Worm (Caenorhabditis elegans): ENCODE data around the gene acr-9.

acr-9 gene

DNA sequence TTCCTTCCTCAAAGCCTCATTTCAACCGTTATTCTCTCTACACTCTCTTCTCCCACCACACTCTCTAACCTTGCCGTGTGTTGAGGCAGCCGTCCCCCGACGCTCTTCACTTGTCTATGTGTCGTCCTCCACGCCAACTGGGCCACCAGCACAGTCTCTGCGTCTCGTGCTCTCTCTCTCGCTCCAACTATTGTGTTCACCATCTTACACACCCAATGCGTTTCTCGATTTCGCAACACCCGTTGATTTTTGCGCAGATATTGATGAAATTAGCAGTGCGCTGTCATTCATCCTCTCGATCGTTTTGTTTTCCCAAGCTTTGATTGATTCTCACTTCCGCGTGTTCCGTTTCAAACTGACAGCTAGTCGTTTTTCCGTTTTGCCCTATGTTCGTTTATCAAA lies 40.4 kb upstream of the acr-9 start (continued):
- TF ChIP-seq nhr-25 (tag; optimal IDR thresholded peaks at IDR 0.05; ENCODE audit: borderline replicate concordance, insufficient read depth) (peak; percentile 7), unc-130 (GFP tag; optimal IDR thresholded peaks at IDR 0.05) (no peak), mxl-2 (GFP tag; conservative IDR thresholded peaks at IDR 0.05) (no peak), madf-5 (GFP tag; IDR thresholded peaks at IDR 0.05) (no peak), zfp-2 (tag; optimal IDR thresholded peaks at IDR 0.05) (no peak), zip-2 (tag; optimal IDR thresholded peaks at IDR 0.05) (no peak), saeg-2 (GFP tag; IDR thresholded peaks at IDR 0.05) (no peak), mdt-29 (GFP tag; IDR thresholded peaks at IDR 0.05) (no peak), F49E8.2 (tag; optimal IDR thresholded peaks at IDR 0.05; ENCODE audit: borderline replicate concordance) (no peak), ceh-28 (tag; optimal IDR thresholded peaks at IDR 0.05) (no peak), hlh-11 (tag; optimal IDR thresholded peaks at IDR 0.05) (peak; percentile 73), ztf-11 (tag; optimal IDR thresholded peaks at IDR 0.05) (no peak), spr-3 (GFP tag; optimal IDR thresholded peaks at IDR 0.05) (no peak), gei-8 (GFP tag; optimal IDR thresholded peaks at IDR 0.05) (no peak), pqm-1 (tag; optimal IDR thresholded peaks at IDR 0.05) (no peak), ama-1 (optimal IDR thresholded peaks at IDR 0.05) (no peak), daf-8 (GFP tag; IDR thresholded peaks at IDR 0.05) (no peak), zag-1 (tag; optimal IDR thresholded peaks at IDR 0.05) (peak; percentile 7), skn-1 (tag; optimal IDR thresholded peaks at IDR 0.05) (no peak), tag-97 (GFP tag; IDR thresholded peaks at IDR 0.05) (no peak), F10B5.3 (tag; optimal IDR thresholded peaks at IDR 0.05) (peak; percentile 59), mes-2 (tag; optimal IDR thresholded peaks at IDR 0.05; ENCODE audit: poor library complexity, severe bottlenecking) (peak; percentile 64), mdl-1 (tag; optimal IDR thresholded peaks at IDR 0.05) (peak in 1 of 2 experiments; percentile 68), aha-1 (tag) (peak; percentile 96), F44E2.7 (GFP tag; IDR thresholded peaks at IDR 0.05) (no peak), ceh-62 (tag; optimal IDR thresholded peaks at IDR 0.05) (no peak), hif-1 (tag; optimal IDR thresholded peaks at IDR 0.05) (peak in 1 of 2 experiments; percentile 17), nhr-42 (GFP tag; IDR thresholded peaks at IDR 0.05) (no peak), dmd-8 (GFP tag; IDR thresholded peaks at IDR 0.05) (no peak), nhr-237 (tag; optimal IDR thresholded peaks at IDR 0.05) (no peak), lim-7 (GFP tag; IDR thresholded peaks at IDR 0.05) (no peak), hmg-1.1 (GFP tag; IDR thresholded peaks at IDR 0.05) (peak; percentile 83), daf-16 (GFP tag; optimal IDR thresholded peaks at IDR 0.05) (no peak), daf-16 (tag; optimal IDR thresholded peaks at IDR 0.05) (peak; percentile 27), tra-1 (GFP tag; IDR thresholded peaks at IDR 0.05) (peak; percentile 27; the same call in 1 of the 2 replicates), Y105C5A.15 (GFP tag; IDR thresholded peaks at IDR 0.05) (no peak), ceh-44 (GFP tag; IDR thresholded peaks at IDR 0.05) (no peak), lsy-2 (tag; optimal IDR thresholded peaks at IDR 0.05) (peak in 1 of 2 experiments; percentile 43), nhr-76 (tag; optimal IDR thresholded peaks at IDR 0.05) (no peak), dve-1 (tag; optimal IDR thresholded peaks at IDR 0.05; ENCODE audit: insufficient read depth) (no peak), Y75B8A.6 (GFP tag; IDR thresholded peaks at IDR 0.05) (no peak), attf-4 (tag; optimal IDR thresholded peaks at IDR 0.05) (no peak), rbr-2 (tag; optimal IDR thresholded peaks at IDR 0.05) (peak; percentile 76), snpc-4 (tag; optimal IDR thresholded peaks at IDR 0.05) (no peak), cey-2 (tag; optimal IDR thresholded peaks at IDR 0.05; ENCODE audit: borderline replicate concordance, insufficient read depth) (no peak), egl-27 (tag; optimal IDR thresholded peaks at IDR 0.05) (no peak), aly-2 (tag; optimal IDR thresholded peaks at IDR 0.05) (no peak), D1046.2 (GFP tag; IDR thresholded peaks at IDR 0.05) (no peak), ctbp-1 (GFP tag; IDR thresholded peaks at IDR 0.05) (0 out of 2 replicates have a peak, but pooled peaks have one; percentile 50), T26A8.4 (GFP tag; IDR thresholded peaks at IDR 0.05) (peak; percentile 55; the same call in 1 of the 2 replicates), egl-43 (GFP tag; IDR thresholded peaks at IDR 0.05) (peak; percentile 75), duxl-1 (tag; optimal IDR thresholded peaks at IDR 0.05; ENCODE audit: poor library complexity) (no peak)

Data from whole organism, L4 larva.